Fruit fly (Drosophila melanogaster): ENCODE results near the gene fz2.

The fz2 gene

dm6 chr3L:19187478-19187877 is 47.7 kb downstream of the fz2 start (continued):
- no peak for TF ChIP-seq lab (GFP tag; optimal IDR thresholded peaks at IDR 0.05)
- TF ChIP-seq CG16813 (GFP tag; IDR thresholded peaks at IDR 0.05; ENCODE audit: partially characterized antibody), result no peak
- no peak for TF ChIP-seq sqz (GFP tag; optimal IDR thresholded peaks at IDR 0.05)
- no peak for TF ChIP-seq CG31388 (GFP tag; optimal IDR thresholded peaks at IDR 0.05)
- TF ChIP-seq emc (GFP tag; optimal IDR thresholded peaks at IDR 0.05), result no peak
- TF ChIP-seq ci (GFP tag; IDR thresholded peaks at IDR 0.05), result no peak
- TF ChIP-seq ato (GFP tag; IDR thresholded peaks at IDR 0.05; ENCODE audit: partially characterized antibody), result no peak
- TF ChIP-seq CG32532 (GFP tag; IDR thresholded peaks at IDR 0.05), result no peak
- TF ChIP-seq Hr51 (GFP tag; optimal IDR thresholded peaks at IDR 0.05), result peak in 1 of 2 experiments; percentile 19
- TF ChIP-seq CG2129 (GFP tag; IDR thresholded peaks at IDR 0.05; ENCODE audit: partially characterized antibody), result no peak
- TF ChIP-seq stwl (tag; optimal IDR thresholded peaks at IDR 0.05), result no peak
- peak; percentile 11 for TF ChIP-seq CG13424 (tag; optimal IDR thresholded peaks at IDR 0.05)
- TF ChIP-seq CG10979 (tag; optimal IDR thresholded peaks at IDR 0.05), result peak; percentile 36
- TF ChIP-seq Med (GFP tag), result peak; percentile 8
- TF ChIP-seq CrebB (tag; optimal IDR thresholded peaks at IDR 0.05), result no peak
- peak in 1 of 3 experiments; percentile 50 for TF ChIP-seq lola (GFP tag; optimal IDR thresholded peaks at IDR 0.05)
- TF ChIP-seq CG30431 (GFP tag; optimal IDR thresholded peaks at IDR 0.05), result no peak
- TF ChIP-seq Xbp1 (GFP tag; optimal IDR thresholded peaks at IDR 0.05), result no peak
- no peak for TF ChIP-seq CG1602 (GFP tag; optimal IDR thresholded peaks at IDR 0.05)
- no peak for TF ChIP-seq CG10274 (GFP tag; optimal IDR thresholded peaks at IDR 0.05)
- TF ChIP-seq CG17186 (GFP tag; optimal IDR thresholded peaks at IDR 0.05), result no peak
- TF ChIP-seq phol (tag; optimal IDR thresholded peaks at IDR 0.05), result peak; percentile 37
- TF ChIP-seq CG11504 (tag; optimal IDR thresholded peaks at IDR 0.05), result peak; percentile 8
- peak; percentile 18; the same call in 1 of the 3 replicates for TF ChIP-seq row (GFP tag; IDR thresholded peaks at IDR 0.05)
- no peak for TF ChIP-seq tna (GFP tag; IDR thresholded peaks at IDR 0.05; ENCODE audit: partially characterized antibody)
- peak; percentile 28 for TF ChIP-seq CG8388 (GFP tag; optimal IDR thresholded peaks at IDR 0.05)
- TF ChIP-seq CG31441 (GFP tag; IDR thresholded peaks at IDR 0.05), result peak; percentile 57
- peak; percentile 17 for TF ChIP-seq Blimp-1 (GFP tag; optimal IDR thresholded peaks at IDR 0.05)
- TF ChIP-seq Max (GFP tag; optimal IDR thresholded peaks at IDR 0.05), result no peak
- peak; percentile 22 for TF ChIP-seq CG7556 (GFP tag; optimal IDR thresholded peaks at IDR 0.05)
- no peak for TF ChIP-seq CG7928 (GFP tag; optimal IDR thresholded peaks at IDR 0.05)
- TF ChIP-seq CG11085 (GFP tag; IDR thresholded peaks at IDR 0.05), result no peak
- peak; percentile 51 for TF ChIP-seq CG18262 (tag; optimal IDR thresholded peaks at IDR 0.05)
- TF ChIP-seq CG10366 (GFP tag; IDR thresholded peaks at IDR 0.05), result no peak
- no peak for TF ChIP-seq Dip2 (GFP tag; IDR thresholded peaks at IDR 0.05)
- TF ChIP-seq CG17829 (tag; optimal IDR thresholded peaks at IDR 0.05), result peak; percentile 37
- peak; percentile 57 for TF ChIP-seq gem (tag; optimal IDR thresholded peaks at IDR 0.05)
- no peak for TF ChIP-seq CG30403 (GFP tag; optimal IDR thresholded peaks at IDR 0.05)
- no peak for TF ChIP-seq CG17802 (tag; optimal IDR thresholded peaks at IDR 0.05)
- no peak for TF ChIP-seq ac (GFP tag; optimal IDR thresholded peaks at IDR 0.05)
- no peak for TF ChIP-seq slbo (GFP tag; IDR thresholded peaks at IDR 0.05)
- peak; percentile 8 for TF ChIP-seq CG10267 (tag; optimal IDR thresholded peaks at IDR 0.05)
- TF ChIP-seq CG2678 (tag; optimal IDR thresholded peaks at IDR 0.05), result peak; percentile 12
- no peak for TF ChIP-seq Rfx (GFP tag; IDR thresholded peaks at IDR 0.05)
- peak; percentile 58 for TF ChIP-seq dmrt11E (tag; optimal IDR thresholded peaks at IDR 0.05)
- peak; percentile 58 for TF ChIP-seq sens (GFP tag)
- no peak for TF ChIP-seq CG13123 (GFP tag; optimal IDR thresholded peaks at IDR 0.05)
- TF ChIP-seq CG14441 (GFP tag; IDR thresholded peaks at IDR 0.05), result no peak
- peak; percentile 25 for TF ChIP-seq Ssrp (tag; optimal IDR thresholded peaks at IDR 0.05)
- peak; percentile 21 for TF ChIP-seq CG14710 (tag; optimal IDR thresholded peaks at IDR 0.05)
